Fruit fly (Drosophila melanogaster) whole organism, embryonic: Measurements from ENCODE around the gene Gnpat.

ENCODE experiments used
- ATbp ChIP-seq: fragments of 200-800 bp; sonication (Bioruptor generic); optimal IDR thresholded peaks from 2 replicates; lab custom pipeline; 2017; ENCODE audit warnings: missing biosample characterization, mild to moderate bottlenecking, missing genetic modification characterization, missing genetic modification reagents
- Bteb2 ChIP-seq: fragments of 200-800 bp; sonication (Bioruptor generic); optimal IDR thresholded peaks from 2 replicates; lab custom pipeline; 2016; ENCODE audit warnings: missing biosample characterization, missing genetic modification characterization
- CG10209 ChIP-seq: fragments of 200-800 bp; sonication (Bioruptor generic); optimal IDR thresholded peaks from 3 replicates; lab custom pipeline; 2017; ENCODE audit warnings: missing biosample characterization, mild to moderate bottlenecking, missing genetic modification characterization, missing genetic modification reagents
- CG11247 ChIP-seq: fragments of 200-800 bp; sonication (Bioruptor generic); IDR thresholded peaks from 2 replicates; pipeline ENCODE4 v1.3.6; 2022; ENCODE audit warnings: missing biosample characterization, missing genetic modification characterization
- CG12299 ChIP-seq: fragments of 200-800 bp; sonication (Bioruptor generic); optimal IDR thresholded peaks from 2 replicates; lab custom pipeline; 2018; ENCODE audit warnings: missing biosample characterization, mild to moderate bottlenecking, missing genetic modification characterization
- CG17186 ChIP-seq: fragments of 200-800 bp; sonication (Bioruptor generic); optimal IDR thresholded peaks from 3 replicates; lab custom pipeline; 2017; ENCODE audit warnings: missing biosample characterization, missing genetic modification reagents, missing genetic modification characterization
- CG17385 ChIP-seq: fragments of 200-800 bp; sonication (Bioruptor generic); optimal IDR thresholded peaks from 3 replicates; lab custom pipeline; 2018; ENCODE audit warnings: missing biosample characterization, mild to moderate bottlenecking, missing genetic modification characterization
- CG17829 ChIP-seq: fragments of 200-800 bp; optimal IDR thresholded peaks from 2 replicates; lab custom pipeline; 2019; ENCODE audit warnings: missing biosample characterization, mild to moderate bottlenecking, missing genetic modification characterization, moderate library complexity
- CG1792 ChIP-seq: fragments of 200-800 bp; sonication (Bioruptor generic); optimal IDR thresholded peaks from 2 replicates; lab custom pipeline; 2016; ENCODE audit warnings: missing biosample characterization, missing genetic modification characterization
- CG33557 ChIP-seq: fragments of 200-800 bp; sonication (Bioruptor generic); optimal IDR thresholded peaks from 2 replicates; lab custom pipeline; 2019; ENCODE audit warnings: missing biosample characterization, mild to moderate bottlenecking, missing genetic modification characterization, moderate library complexity
- CG34224 ChIP-seq: fragments of 200-800 bp; sonication (Bioruptor generic); IDR thresholded peaks from 3 replicates; pipeline ENCODE4 v1.3.6; 2022; ENCODE audit warnings: missing biosample characterization, missing genetic modification characterization; ENCODE audit not compliant: partially characterized antibody
- CG34422 ChIP-seq: fragments of 200-800 bp; sonication (Bioruptor generic); IDR thresholded peaks from 3 replicates; pipeline ENCODE4 v1.3.6; 2022; ENCODE audit warnings: missing biosample characterization, missing genetic modification characterization
- CG6175 ChIP-seq: fragments of 200-800 bp; sonication (Bioruptor generic); IDR thresholded peaks from 3 replicates; pipeline ENCODE4 v1.3.6; 2022; ENCODE audit warnings: missing biosample characterization, missing genetic modification characterization
- CG6689 ChIP-seq: fragments of 200-800 bp; sonication (Bioruptor generic); IDR thresholded peaks from 2 replicates; pipeline ENCODE4 v1.3.6; 2022; ENCODE audit warnings: missing biosample characterization, missing genetic modification characterization
- CG6813 ChIP-seq: fragments of 200-800 bp; sonication (Bioruptor generic); optimal IDR thresholded peaks from 2 replicates; lab custom pipeline; 2017; ENCODE audit warnings: missing biosample characterization, missing genetic modification characterization, mild to moderate bottlenecking, moderate library complexity, missing genetic modification reagents
- CG7745 ChIP-seq: fragments of 200-800 bp; sonication (Bioruptor generic); optimal IDR thresholded peaks from 2 replicates; lab custom pipeline; 2018; ENCODE audit warnings: missing biosample characterization, mild to moderate bottlenecking, missing genetic modification characterization, moderate library complexity
- CG7963 ChIP-seq: fragments of 200-800 bp; sonication (Bioruptor generic); IDR thresholded peaks from 3 replicates; pipeline ENCODE4 v1.3.6; 2022; ENCODE audit warnings: missing biosample characterization, missing genetic modification characterization; ENCODE audit not compliant: partially characterized antibody
- CG9876 ChIP-seq: fragments of 200-800 bp; sonication (Bioruptor generic); optimal IDR thresholded peaks from 2 replicates; lab custom pipeline; 2016; ENCODE audit warnings: missing biosample characterization, missing genetic modification characterization
- CHES-1-like ChIP-seq: fragments of 200-800 bp; sonication (Bioruptor generic); optimal IDR thresholded peaks from 2 replicates; lab custom pipeline; 2016; ENCODE audit warnings: missing biosample characterization, missing genetic modification characterization
- D19B ChIP-seq: fragments of 200-800 bp; sonication (Bioruptor generic); optimal IDR thresholded peaks from 2 replicates; lab custom pipeline; 2017; ENCODE audit warnings: missing biosample characterization, mild to moderate bottlenecking, missing genetic modification characterization
- Dbx ChIP-seq: fragments of 200-800 bp; sonication (Bioruptor generic); IDR thresholded peaks from 3 replicates; pipeline ENCODE4 v1.3.6; 2022; ENCODE audit warnings: missing biosample characterization, missing genetic modification characterization
- HLH54F ChIP-seq: fragments of 200-800 bp; sonication (Bioruptor generic); optimal IDR thresholded peaks from 3 replicates; lab custom pipeline; 2016; ENCODE audit warnings: missing biosample characterization, missing genetic modification characterization
- Hr3 ChIP-seq: fragments of 200-800 bp; sonication (Bioruptor generic); optimal IDR thresholded peaks from 3 replicates; lab custom pipeline; 2016; ENCODE audit warnings: missing biosample characterization, missing genetic modification characterization
- Lpt ChIP-seq: fragments of >200 bp; optimal IDR thresholded peaks from 2 replicates; lab custom pipeline; 2018; ENCODE audit warnings: missing biosample characterization, missing genetic modification characterization
- Max ChIP-seq: fragments of 200-800 bp; sonication (Bioruptor generic); optimal IDR thresholded peaks from 2 replicates; lab custom pipeline; 2016; ENCODE audit warnings: missing biosample characterization, mild to moderate bottlenecking, missing genetic modification characterization
- Mes4 ChIP-seq: fragments of 200-800 bp; sonication (Bioruptor generic); optimal IDR thresholded peaks from 2 replicates; lab custom pipeline; 2016; ENCODE audit warnings: missing biosample characterization, missing genetic modification characterization
- Sry-δ ChIP-seq: fragments of 200-800 bp; sonication (Bioruptor generic); optimal IDR thresholded peaks from 2 replicates; lab custom pipeline; 2016; ENCODE audit warnings: missing biosample characterization, missing genetic modification characterization
- abd-A ChIP-seq: fragments of 200-800 bp; sonication (Bioruptor generic); optimal IDR thresholded peaks from 3 replicates; lab custom pipeline; 2019; ENCODE audit warnings: missing biosample characterization, mild to moderate bottlenecking, missing genetic modification characterization, moderate library complexity
- ase ChIP-seq: fragments of 200-800 bp; sonication (Bioruptor generic); IDR thresholded peaks from 3 replicates; pipeline ENCODE4 v1.3.6; 2022; ENCODE audit warnings: missing biosample characterization, missing genetic modification characterization
- bcd ChIP-seq: fragments of 200-800 bp; sonication (Bioruptor generic); optimal IDR thresholded peaks from 2 replicates; lab custom pipeline; 2017; ENCODE audit warnings: missing biosample characterization, mild to moderate bottlenecking, missing genetic modification characterization
- bowl ChIP-seq: fragments of 200-800 bp; sonication (Bioruptor generic); IDR thresholded peaks from 2 replicates; pipeline ENCODE4 v1.3.6; 2022; ENCODE audit warnings: missing biosample characterization, missing genetic modification characterization
- dmrt99B ChIP-seq: fragments of 200-800 bp; sonication (Bioruptor generic); optimal IDR thresholded peaks from 2 replicates; lab custom pipeline; 2018; ENCODE audit warnings: missing biosample characterization, mild to moderate bottlenecking, missing genetic modification characterization, moderate library complexity
- esg ChIP-seq: fragments of 200-800 bp; sonication (Bioruptor generic); conservative IDR thresholded peaks from 2 replicates; pipeline ENCODE4 v1.3.6; 2022; ENCODE audit warnings: missing biosample characterization, missing genetic modification characterization
- fd3F ChIP-seq: fragments of 200-800 bp; sonication (Bioruptor generic); optimal IDR thresholded peaks from 2 replicates; lab custom pipeline; 2018; ENCODE audit warnings: missing biosample characterization, mild to moderate bottlenecking, missing genetic modification characterization, moderate library complexity
- fu2 ChIP-seq: fragments of 200-800 bp; sonication (Bioruptor generic); optimal IDR thresholded peaks from 2 replicates; lab custom pipeline; 2016; ENCODE audit warnings: missing biosample characterization, missing genetic modification characterization
- gro ChIP-seq: fragments of 200-800 bp; sonication (Bioruptor generic); optimal IDR thresholded peaks from 2 replicates; lab custom pipeline; 2016; ENCODE audit warnings: missing biosample characterization, missing genetic modification characterization
- ham ChIP-seq: fragments of 200-800 bp; sonication (Bioruptor generic); IDR thresholded peaks from 2 replicates; pipeline ENCODE4 v1.3.6; 2022; ENCODE audit warnings: missing biosample characterization, missing genetic modification characterization
- hth ChIP-seq: fragments of >200 bp; optimal IDR thresholded peaks from 2 replicates; lab custom pipeline; 2017; ENCODE audit warnings: inconsistent platforms
- kah ChIP-seq: fragments of 200-800 bp; sonication (Bioruptor generic); optimal IDR thresholded peaks from 2 replicates; lab custom pipeline; 2018; ENCODE audit warnings: missing biosample characterization, mild to moderate bottlenecking, missing genetic modification characterization
- nerfin-2 ChIP-seq: fragments of 200-800 bp; sonication (Bioruptor generic); IDR thresholded peaks from 2 replicates; pipeline ENCODE4 v1.3.6; 2022; ENCODE audit warnings: missing biosample characterization, missing genetic modification characterization; ENCODE audit not compliant: partially characterized antibody
- org-1 ChIP-seq: fragments of 200-800 bp; sonication (Bioruptor generic); optimal IDR thresholded peaks from 2 replicates; lab custom pipeline; 2017; ENCODE audit warnings: missing biosample characterization, missing genetic modification characterization
- otp ChIP-seq: fragments of 200-800 bp; sonication (Bioruptor generic); IDR thresholded peaks from 3 replicates; pipeline ENCODE4, ENCODE4 v1.3.6; 2022; ENCODE audit warnings: missing biosample characterization, missing genetic modification characterization
- pnt ChIP-seq: fragments of 200-800 bp; sonication (Bioruptor generic); optimal IDR thresholded peaks from 3 replicates; lab custom pipeline; 2016; ENCODE audit warnings: missing biosample characterization, missing genetic modification characterization
- run ChIP-seq: fragments of 200-800 bp; sonication (Bioruptor generic); optimal IDR thresholded peaks from 3 replicates; lab custom pipeline; 2018; ENCODE audit warnings: missing biosample characterization, mild to moderate bottlenecking, missing genetic modification characterization
- sc ChIP-seq, 3 experiments: fragments of >200 bp in 2 of 3; fragments of 200-800 bp in 1 of 3; sonication (Bioruptor generic) in 1 of 3; optimal IDR thresholded peaks; 2 replicates in 2 of 3; 3 replicates in 1 of 3; lab custom pipeline; 2017; ENCODE audit warnings: mild to moderate bottlenecking in 1 of 3, missing biosample characterization in 1 of 3, missing genetic modification characterization in 1 of 3, missing genetic modification reagents in 1 of 3
- sr ChIP-seq: fragments of 200-800 bp; sonication (Bioruptor generic); IDR thresholded peaks from 3 replicates; pipeline ENCODE4 v1.3.6; 2022; ENCODE audit warnings: missing biosample characterization, missing genetic modification characterization
- tna ChIP-seq: fragments of 200-800 bp; sonication (Bioruptor generic); IDR thresholded peaks from 2 replicates; pipeline ENCODE4 v1.3.6; 2022; ENCODE audit warnings: missing biosample characterization, missing genetic modification characterization; ENCODE audit not compliant: partially characterized antibody
- zfh1 ChIP-seq: fragments of 200-800 bp; sonication (Bioruptor generic); IDR thresholded peaks from 3 replicates; pipeline ENCODE4 v1.3.6; 2022; ENCODE audit warnings: missing biosample characterization, missing genetic modification characterization

Gnpat gene

dm6 chr3R:25445546-25446400 lies 45.0 kb downstream of the Gnpat start (continued):
- peak; percentile 82 for TF ChIP-seq CG34422 (GFP tag; lab: Robert Waterston, UW)
- TF ChIP-seq org-1 (GFP tag; lab: Kevin White, UChicago), result peak; percentile 51
- TF ChIP-seq CHES-1-like (GFP tag; lab: Kevin White, UChicago), result peak; percentile 29
- TF ChIP-seq esg (GFP tag; lab: Robert Waterston, UW), result peak; percentile 61
- no peak for TF ChIP-seq CG9876 (GFP tag; lab: Kevin White, UChicago)
- TF ChIP-seq ham, result no peak
- no peak for TF ChIP-seq fd3F (GFP tag; lab: Kevin White, UChicago)
- TF ChIP-seq CG6689 (GFP tag; lab: Robert Waterston, UW), result peak; percentile 84
- TF ChIP-seq CG12299 (tag; lab: Kevin White, UChicago), result no peak
- TF ChIP-seq pnt (GFP tag; lab: Kevin White, UChicago), result peak; percentile 40
- TF ChIP-seq Bteb2 (GFP tag; lab: Kevin White, UChicago), result no peak
- TF ChIP-seq hth (lab: Kevin White, UChicago), result no peak
- TF ChIP-seq CG34224, result no peak
- TF ChIP-seq HLH54F (GFP tag; lab: Kevin White, UChicago), result peak; percentile 4
- no peak for TF ChIP-seq abd-A (tag; lab: Kevin White, UChicago)
- TF ChIP-seq sc (optimal IDR thresholded peaks at IDR 0.05; lab: Kevin White, UChicago), result no peak
- peak; percentile 79 for TF ChIP-seq sc (GFP tag; optimal IDR thresholded peaks at IDR 0.05; lab: Kevin White, UChicago)
- no peak for TF ChIP-seq kah (GFP tag; lab: Kevin White, UChicago)
- TF ChIP-seq CG10209 (GFP tag; lab: Kevin White, UChicago), result peak; percentile 63
- no peak for TF ChIP-seq Dbx
- no peak for TF ChIP-seq CG7745
- TF ChIP-seq CG17186, result no peak
- TF ChIP-seq Max (GFP tag; lab: Kevin White, UChicago), result peak; percentile 18
- peak; percentile 66 for TF ChIP-seq CG6813
- TF ChIP-seq zfh1, result peak; percentile 86
- TF ChIP-seq Hr3, result peak; percentile 57
- peak; percentile 32 for TF ChIP-seq CG17385 (GFP tag; lab: Kevin White, UChicago)
- peak; percentile 57 for TF ChIP-seq Mes4 (GFP tag; lab: Kevin White, UChicago)
- 0 out of 2 replicates have a peak, but pooled peaks have one; percentile 21 for TF ChIP-seq bowl (GFP tag; lab: Robert Waterston, UW)
- TF ChIP-seq CG17829 (tag; lab: Kevin White, UChicago), result peak; percentile 86
- no peak for TF ChIP-seq CG6175 (GFP tag; lab: Robert Waterston, UW)
- TF ChIP-seq Sry-δ, result peak; percentile 30
- 0 out of 3 replicates have a peak, but pooled peaks have one; percentile 60 for TF ChIP-seq ase (GFP tag; lab: Robert Waterston, UW)
- TF ChIP-seq sr, result no peak
- TF ChIP-seq fu2 (GFP tag; lab: Kevin White, UChicago), result no peak
- no peak; the same call in 1 of the 2 replicates for TF ChIP-seq nerfin-2 (GFP tag; lab: Robert Waterston, UW)
- 0 out of 2 replicates have a peak, but pooled peaks have one; percentile 6 for TF ChIP-seq CG11247 (GFP tag; lab: Robert Waterston, UW)
- TF ChIP-seq CG7963 (GFP tag; lab: Robert Waterston, UW), result peak; percentile 16; the same call in 1 of the 3 replicates
- peak; percentile 33 for TF ChIP-seq CG1792
- TF ChIP-seq bcd (GFP tag; lab: Kevin White, UChicago), result peak; percentile 63
- TF ChIP-seq gro, result no peak
- peak; percentile 61; the same call in 1 of the 3 replicates for TF ChIP-seq otp (GFP tag; lab: Robert Waterston, UW)
- TF ChIP-seq run (tag; lab: Kevin White, UChicago), result no peak
- TF ChIP-seq D19B (GFP tag; lab: Kevin White, UChicago), result no peak
- TF ChIP-seq ATbp (GFP tag; lab: Kevin White, UChicago), result peak; percentile 83
- no peak for TF ChIP-seq Lpt (GFP tag; lab: Kevin White, UChicago)
- peak; percentile 77 for TF ChIP-seq dmrt99B (tag; lab: Kevin White, UChicago)
- TF ChIP-seq CG33557 (GFP tag; lab: Kevin White, UChicago), result peak; percentile 59
- 0 out of 2 replicates have a peak, but pooled peaks have one; percentile 8 for TF ChIP-seq tna (GFP tag; lab: Robert Waterston, UW)
